Worm (Caenorhabditis elegans) whole organism, L3 larva: ENCODE data around the gene srbc-50.

Source experiments
- R02D3.7 ChIP-seq: fragments of 150-350 bp; optimal IDR thresholded peaks from 2 replicates; lab custom pipeline; 2014; ENCODE audit warnings: missing biosample characterization, missing genetic modification characterization
- ZK546.5 ChIP-seq: sonication (generic microtip); optimal IDR thresholded peaks from 2 replicates; lab custom pipeline; 2017; ENCODE audit warnings: missing biosample characterization, missing genetic modification characterization
- aly-2 ChIP-seq: fragments of 150-350 bp; optimal IDR thresholded peaks from 2 replicates; lab custom pipeline; 2014; ENCODE audit warnings: missing biosample characterization, missing genetic modification characterization
- ama-1 ChIP-seq: fragments of 150-350 bp; optimal IDR thresholded peaks from 2 replicates; lab custom pipeline; 2018
- ceh-16 ChIP-seq: sonication (generic microtip); optimal IDR thresholded peaks from 2 replicates; lab custom pipeline; 2017; ENCODE audit warnings: missing biosample characterization, missing genetic modification characterization
- ceh-28 ChIP-seq: fragments of 150-350 bp; optimal IDR thresholded peaks from 2 replicates; lab custom pipeline; 2014; ENCODE audit warnings: missing biosample characterization, missing genetic modification reagents, missing genetic modification characterization
- ceh-82 ChIP-seq: fragments of 150-350 bp; optimal IDR thresholded peaks from 2 replicates; lab custom pipeline; 2014; ENCODE audit warnings: missing biosample characterization, missing genetic modification characterization
- ceh-9 ChIP-seq: sonication (generic microtip); optimal IDR thresholded peaks from 2 replicates; lab custom pipeline; 2018; ENCODE audit warnings: missing biosample characterization, missing genetic modification characterization
- daf-12 ChIP-seq: fragments of 150-350 bp; optimal IDR thresholded peaks from 2 replicates; lab custom pipeline; 2014; ENCODE audit warnings: missing biosample characterization, missing genetic modification reagents, missing genetic modification characterization
- elt-1 ChIP-seq: fragments of 150-350 bp; optimal IDR thresholded peaks from 2 replicates; lab custom pipeline; 2014; ENCODE audit warnings: missing biosample characterization, missing genetic modification characterization
- elt-2 ChIP-seq: sonication (generic microtip); optimal IDR thresholded peaks from 2 replicates; lab custom pipeline; 2016; ENCODE audit warnings: missing genetic modification reagents, mild to moderate bottlenecking, missing genetic modification characterization, missing compliant biosample characterization
- elt-3 ChIP-seq, 3 experiments: fragments of 150-350 bp in 1 of 3; sonication (generic microtip) in 2 of 3; optimal IDR thresholded peaks; 2 replicates in 2 of 3; 4 replicates in 1 of 3; lab custom pipeline; 2014 to 2017; ENCODE audit warnings: missing biosample characterization in 3 of 3, missing genetic modification characterization in 3 of 3
- fkh-2 ChIP-seq: fragments of 150-350 bp; optimal IDR thresholded peaks from 2 replicates; lab custom pipeline; 2014; ENCODE audit warnings: missing biosample characterization, missing genetic modification reagents, missing genetic modification characterization
- hmg-11 ChIP-seq: sonication (generic microtip); optimal IDR thresholded peaks from 2 replicates; lab custom pipeline; 2016; ENCODE audit warnings: missing genetic modification characterization, missing compliant biosample characterization
- jun-1 ChIP-seq: fragments of 150-350 bp; optimal IDR thresholded peaks from 2 replicates; lab custom pipeline; 2014; ENCODE audit warnings: missing biosample characterization, missing genetic modification reagents, missing genetic modification characterization
- lin-15B ChIP-seq: fragments of 150-350 bp; optimal IDR thresholded peaks from 2 replicates; lab custom pipeline; 2014; ENCODE audit warnings: missing biosample characterization, missing genetic modification characterization
- lin-39 ChIP-seq: fragments of 150-350 bp; optimal IDR thresholded peaks from 2 replicates; lab custom pipeline; 2018; ENCODE audit warnings: missing biosample characterization, missing genetic modification reagents, missing genetic modification characterization
- lsy-12 ChIP-seq: sonication (generic microtip); optimal IDR thresholded peaks from 2 replicates; lab custom pipeline; 2016; ENCODE audit warnings: mild to moderate bottlenecking, missing genetic modification characterization, missing compliant biosample characterization
- mdl-1 ChIP-seq: fragments of 150-350 bp; optimal IDR thresholded peaks from 2 replicates; lab custom pipeline; 2014; ENCODE audit warnings: missing biosample characterization, missing genetic modification characterization
- nfya-1 ChIP-seq: sonication (generic microtip); optimal IDR thresholded peaks from 2 replicates; lab custom pipeline; 2017; ENCODE audit warnings: missing genetic modification characterization, mild to moderate bottlenecking, missing compliant biosample characterization, antibody characterized with exemption, moderate library complexity; ENCODE audit not compliant: insufficient read depth
- nhr-11 ChIP-seq: fragments of 150-350 bp; optimal IDR thresholded peaks from 2 replicates; lab custom pipeline; 2014; ENCODE audit warnings: missing biosample characterization, missing genetic modification characterization
- nhr-12 ChIP-seq: fragments of 150-350 bp; optimal IDR thresholded peaks from 2 replicates; lab custom pipeline; 2014; ENCODE audit warnings: missing biosample characterization, missing genetic modification characterization
- nhr-23 ChIP-seq: fragments of 150-350 bp; optimal IDR thresholded peaks from 2 replicates; lab custom pipeline; 2014; ENCODE audit warnings: missing biosample characterization, missing genetic modification reagents, missing genetic modification characterization
- nhr-28 ChIP-seq: fragments of 150-350 bp; optimal IDR thresholded peaks from 2 replicates; lab custom pipeline; 2014; ENCODE audit warnings: missing biosample characterization, missing genetic modification characterization
- nhr-43 ChIP-seq: sonication (generic microtip); optimal IDR thresholded peaks from 2 replicates; lab custom pipeline; 2016; ENCODE audit warnings: mild to moderate bottlenecking, missing genetic modification characterization, missing compliant biosample characterization; ENCODE audit not compliant: poor library complexity, severe bottlenecking
- nhr-67 ChIP-seq: fragments of 150-350 bp; optimal IDR thresholded peaks from 2 replicates; lab custom pipeline; 2014; ENCODE audit warnings: missing biosample characterization, missing genetic modification characterization
- nhr-77 ChIP-seq: fragments of 150-350 bp; optimal IDR thresholded peaks from 2 replicates; lab custom pipeline; 2014; ENCODE audit warnings: missing biosample characterization, missing genetic modification characterization
- pha-4 ChIP-seq: fragments of 150-350 bp; optimal IDR thresholded peaks from 2 replicates; lab custom pipeline; 2014; ENCODE audit warnings: missing biosample characterization, missing genetic modification reagents, missing genetic modification characterization
- pqm-1 ChIP-seq: fragments of 150-350 bp; optimal IDR thresholded peaks from 2 replicates; lab custom pipeline; 2017; ENCODE audit warnings: missing biosample characterization, missing genetic modification characterization, inconsistent platforms
- skn-1 ChIP-seq: fragments of 150-350 bp; optimal IDR thresholded peaks from 2 replicates; lab custom pipeline; 2014; ENCODE audit warnings: missing biosample characterization, missing genetic modification characterization
- snpc-4 ChIP-seq: fragments of 150-350 bp; optimal IDR thresholded peaks from 2 replicates; lab custom pipeline; 2014; ENCODE audit warnings: missing biosample characterization, missing genetic modification characterization
- tbx-2 ChIP-seq: sonication (generic microtip); optimal IDR thresholded peaks from 2 replicates; lab custom pipeline; 2016; ENCODE audit warnings: mild to moderate bottlenecking, missing genetic modification characterization, missing compliant biosample characterization
- unc-62 ChIP-seq: fragments of 150-350 bp; sonication (generic microtip); optimal IDR thresholded peaks from 4 replicates; lab custom pipeline; 2014; ENCODE audit warnings: missing biosample characterization, missing genetic modification reagents, missing genetic modification characterization
- zag-1 ChIP-seq: fragments of 150-350 bp; optimal IDR thresholded peaks from 2 replicates; lab custom pipeline; 2014; ENCODE audit warnings: missing biosample characterization, missing genetic modification characterization
- ztf-4 ChIP-seq: fragments of 150-350 bp; optimal IDR thresholded peaks from 2 replicates; lab custom pipeline; 2014; ENCODE audit warnings: missing biosample characterization, missing genetic modification characterization

The srbc-50 gene

ce11 chrV:15824866-15825265 lies at the start of gene srbc-50:
Gene srbc-50 (minus strand): TSS chrV:15824966.
- no peak for TF ChIP-seq R02D3.7 (tag; lab: Kevin White, UChicago)
- TF ChIP-seq nhr-11 (tag; lab: Kevin White, UChicago) = no peak
- TF ChIP-seq ceh-9 (tag; lab: Kevin White, UChicago) = no peak
- TF ChIP-seq nhr-43 (tag; lab: Kevin White, UChicago) = no peak
- TF ChIP-seq mdl-1 (tag; lab: Kevin White, UChicago) = no peak
- no peak for TF ChIP-seq fkh-2

- TF ChIP-seq ZK546.5 (tag; lab: Kevin White, UChicago) (no peak), ztf-4 (tag; lab: Kevin White, UChicago) (peak; percentile 36), nhr-12 (tag; lab: Kevin White, UChicago) (no peak), nhr-77 (peak; percentile 45), nhr-28 (tag; lab: Kevin White, UChicago) (no peak), lin-15B (tag; lab: Kevin White, UChicago) (peak; percentile 36), elt-3 (tag; optimal IDR thresholded peaks at IDR 0.05; lab: Kevin White, UChicago) (peak in 1 of 3 experiments; percentile 67), pha-4 (tag; lab: Kevin White, UChicago) (no peak), lsy-12 (tag; lab: Kevin White, UChicago) (peak; percentile 66), ceh-82 (tag; lab: Kevin White, UChicago) (peak; percentile 66), elt-2 (peak; percentile 69), R02D3.7 (tag; lab: Kevin White, UChicago) (peak; percentile 36), jun-1 (tag; lab: Kevin White, UChicago) (peak; percentile 52), nhr-11 (tag; lab: Kevin White, UChicago) (peak; percentile 18), pqm-1 (peak; percentile 53), snpc-4 (peak; percentile 35), nfya-1 (peak; percentile 69), skn-1 (peak; percentile 74), nhr-43 (tag; lab: Kevin White, UChicago) (peak; percentile 87), zag-1 (no peak), lin-39 (tag; lab: Kevin White, UChicago) (peak; percentile 86), ceh-16 (peak; percentile 13), ama-1 (lab: Kevin White, UChicago) (peak; percentile 34)
- TF ChIP-seq, all 47 proteins: peak for 18
Observed at ce11 chrV:15873762-15874161, 49.0 kb upstream of the srbc-50 start.

- no peak for TF ChIP-seq elt-3 (tag; optimal IDR thresholded peaks at IDR 0.05; lab: Kevin White, UChicago)
- TF ChIP-seq, all 47 proteins: peak for 0
Observed at ce11 chrV:15872273-15872672, 47.5 kb upstream of the srbc-50 start, which contains the start of gene str-56. Gene str-56 (plus strand): TSS chrV:15872573.

- TF ChIP-seq nhr-67 (no peak), daf-12 (tag; lab: Kevin White, UChicago) (no peak), mdl-1 (tag; lab: Kevin White, UChicago) (no peak), nhr-23 (tag; lab: Kevin White, UChicago) (no peak)
Observed at ce11 chrV:15870356-15870755, 45.6 kb upstream of the srbc-50 start, which contains the start of gene str-57. Gene str-57 (plus strand): TSS chrV:15870656.

- no peak for TF ChIP-seq aly-2 (tag; lab: Kevin White, UChicago)
- no peak for TF ChIP-seq snpc-4
- TF ChIP-seq jun-1 (tag; lab: Kevin White, UChicago) = no peak
Observed at ce11 chrV:15867373-15867772, 42.6 kb upstream of the srbc-50 start, which contains the start of gene fbxa-197. Gene fbxa-197 (plus strand): TSS chrV:15867673.

ce11 chrV:15865839-15866238 lies 41.1 kb upstream of the srbc-50 start, which contains the start of gene srh-293:
Gene srh-293 (plus strand): TSS chrV:15866139.
- TF ChIP-seq tbx-2 (tag; lab: Kevin White, UChicago) = no peak
- TF ChIP-seq hmg-11 (tag; lab: Kevin White, UChicago) = no peak
- TF ChIP-seq snpc-4 = no peak
- no peak for TF ChIP-seq elt-1 (tag; lab: Kevin White, UChicago)
- no peak for TF ChIP-seq skn-1
- TF ChIP-seq ceh-28 (tag; lab: Kevin White, UChicago) = no peak
- no peak for TF ChIP-seq unc-62
